Fruit fly (Drosophila melanogaster): ENCODE measurements around the gene CG6999.

Gene CG6999

DNA sequence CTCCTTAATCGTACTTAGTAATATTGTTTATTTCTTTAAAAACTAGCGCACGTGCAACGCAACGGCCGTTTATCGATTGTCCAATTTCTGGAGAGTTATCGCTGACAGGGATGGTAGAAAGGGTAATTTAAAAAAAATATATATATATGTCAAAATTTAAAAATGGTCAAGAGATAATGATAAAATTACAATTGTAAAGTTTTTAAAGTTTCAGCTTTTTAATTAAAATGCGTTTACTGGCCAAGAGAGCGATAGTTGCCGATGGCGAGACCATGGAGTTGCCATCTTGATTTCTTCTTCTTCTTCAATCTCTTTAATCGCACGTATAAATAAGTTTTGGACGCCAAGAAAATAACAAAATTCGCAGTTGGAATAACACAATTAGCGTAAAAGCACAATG, 7.2 kb upstream of the CG6999 start, which contains the start of the genes CG7246 and HP1b (continued):
- peak; percentile 69 for TF ChIP-seq CG18262 (tag; optimal IDR thresholded peaks at IDR 0.05)
- peak; percentile 48; the same call in 1 of the 2 replicates for TF ChIP-seq NFAT (GFP tag; IDR thresholded peaks at IDR 0.05)
- TF ChIP-seq btn (GFP tag; optimal IDR thresholded peaks at IDR 0.05), result no peak
- TF ChIP-seq CG8478 (optimal IDR thresholded peaks at IDR 0.05), result no peak
- no peak for TF ChIP-seq CG10565 (GFP tag; optimal IDR thresholded peaks at IDR 0.05)
- peak; percentile 50 for TF ChIP-seq CG8388 (GFP tag; optimal IDR thresholded peaks at IDR 0.05)
- peak; percentile 74 for TF ChIP-seq sug (tag; optimal IDR thresholded peaks at IDR 0.05)
- peak; percentile 49 for TF ChIP-seq exex (tag; optimal IDR thresholded peaks at IDR 0.05)
- TF ChIP-seq CG8290 (GFP tag; optimal IDR thresholded peaks at IDR 0.05), result peak; percentile 56
- TF ChIP-seq CG8290 (tag; optimal IDR thresholded peaks at IDR 0.05), result no peak
- peak; percentile 68 for TF ChIP-seq az2 (GFP tag; optimal IDR thresholded peaks at IDR 0.05)
- no peak for TF ChIP-seq Lpt (GFP tag; optimal IDR thresholded peaks at IDR 0.05)
- TF ChIP-seq gem (tag; optimal IDR thresholded peaks at IDR 0.05), result peak; percentile 83
- peak; percentile 92 for TF ChIP-seq Ets65A (GFP tag)
- peak; percentile 53 for TF ChIP-seq Hmr (GFP tag; optimal IDR thresholded peaks at IDR 0.05)
- TF ChIP-seq Dad (GFP tag; optimal IDR thresholded peaks at IDR 0.05), result peak; percentile 10
- peak; percentile 62 for TF ChIP-seq NfI (GFP tag; optimal IDR thresholded peaks at IDR 0.05)
- no peak for TF ChIP-seq chinmo (GFP tag; IDR thresholded peaks at IDR 0.05; ENCODE audit: partially characterized antibody)
- no peak for TF ChIP-seq ham (GFP tag; IDR thresholded peaks at IDR 0.05)
- TF ChIP-seq kay (GFP tag; optimal IDR thresholded peaks at IDR 0.05), result peak; percentile 27
- TF ChIP-seq grau (tag; optimal IDR thresholded peaks at IDR 0.05), result peak; percentile 69
- TF ChIP-seq ap (GFP tag; IDR thresholded peaks at IDR 0.05), result peak; percentile 58; the same call in 1 of the 2 replicates
- no peak for TF ChIP-seq CG6654 (GFP tag; optimal IDR thresholded peaks at IDR 0.05)
- TF ChIP-seq klu (GFP tag; IDR thresholded peaks at IDR 0.05), result peak; percentile 56; the same call in 1 of the 2 replicates
- TF ChIP-seq ems (GFP tag; optimal IDR thresholded peaks at IDR 0.05), result peak; percentile 59
- TF ChIP-seq hbn (GFP tag; IDR thresholded peaks at IDR 0.05; ENCODE audit: partially characterized antibody), result peak; percentile 75; the same call in 1 of the 2 replicates
- TF ChIP-seq Spps (tag; optimal IDR thresholded peaks at IDR 0.05), result peak; percentile 45
- TF ChIP-seq CG8281 (tag; optimal IDR thresholded peaks at IDR 0.05), result peak; percentile 14
- TF ChIP-seq dysf (GFP tag; IDR thresholded peaks at IDR 0.05), result peak; percentile 74
- no peak for TF ChIP-seq hkb (optimal IDR thresholded peaks at IDR 0.05)
- peak; percentile 70 for TF ChIP-seq hkb (GFP tag; IDR thresholded peaks at IDR 0.05)
- peak; percentile 65 for TF ChIP-seq bbx (GFP tag; IDR thresholded peaks at IDR 0.05; ENCODE audit: partially characterized antibody)
- TF ChIP-seq insv (GFP tag; optimal IDR thresholded peaks at IDR 0.05), result peak in 1 of 2 experiments; percentile 12
- TF ChIP-seq CG14860 (GFP tag; IDR thresholded peaks at IDR 0.05; ENCODE audit: partially characterized antibody), result peak; percentile 71
- peak; percentile 47; the same call in 1 of the 2 replicates for TF ChIP-seq CG14667 (GFP tag; IDR thresholded peaks at IDR 0.05)
- TF ChIP-seq Ssrp (tag; optimal IDR thresholded peaks at IDR 0.05), result peak; percentile 53
- TF ChIP-seq corto (GFP tag; optimal IDR thresholded peaks at IDR 0.05), result no peak
- peak; percentile 26 for TF ChIP-seq sqz (GFP tag; optimal IDR thresholded peaks at IDR 0.05)
- TF ChIP-seq ara (GFP tag; IDR thresholded peaks at IDR 0.05), result peak; percentile 54; the same call in 1 of the 2 replicates
- 0 out of 2 replicates have a peak, but pooled peaks have one; percentile 29 for TF ChIP-seq dati (GFP tag; IDR thresholded peaks at IDR 0.05)
- peak; percentile 64 for TF ChIP-seq zfh2 (GFP tag; optimal IDR thresholded peaks at IDR 0.05)
- TF ChIP-seq Jarid2 (GFP tag; optimal IDR thresholded peaks at IDR 0.05), result no peak
- TF ChIP-seq Lim3 (GFP tag; IDR thresholded peaks at IDR 0.05), result 0 out of 2 replicates have a peak, but pooled peaks have one; percentile 13
- peak; percentile 66 for TF ChIP-seq nerfin-2 (GFP tag; IDR thresholded peaks at IDR 0.05; ENCODE audit: partially characterized antibody)
- TF ChIP-seq CG10543 (GFP tag; optimal IDR thresholded peaks at IDR 0.05), result peak; percentile 62
- TF ChIP-seq Sox100B (GFP tag; optimal IDR thresholded peaks at IDR 0.05), result peak; percentile 44
- peak; percentile 78 for TF ChIP-seq lab (GFP tag; optimal IDR thresholded peaks at IDR 0.05)
- peak; percentile 50 for TF ChIP-seq Hr3 (GFP tag; optimal IDR thresholded peaks at IDR 0.05)
- TF ChIP-seq Max (GFP tag; optimal IDR thresholded peaks at IDR 0.05), result peak; percentile 72
- TF ChIP-seq CG4617 (GFP tag; optimal IDR thresholded peaks at IDR 0.05; ENCODE audit: borderline replicate concordance), result peak; percentile 64
- peak; percentile 27 for TF ChIP-seq CG6683 (GFP tag; optimal IDR thresholded peaks at IDR 0.05)

Measured in whole organism, embryonic.